Fruit fly (Drosophila melanogaster) whole organism, embryonic: ENCODE measurements around the gene CG13640.

Source experiments
- Atf-2 ChIP-seq: fragments of 200-800 bp; sonication (Bioruptor generic); optimal IDR thresholded peaks from 2 replicates; lab custom pipeline; 2016; ENCODE audit warnings: missing biosample characterization, missing genetic modification characterization
- BtbVII ChIP-seq: fragments of 200-800 bp; sonication (Bioruptor generic); optimal IDR thresholded peaks from 3 replicates; lab custom pipeline; 2017; ENCODE audit warnings: missing biosample characterization, mild to moderate bottlenecking, missing genetic modification characterization
- CG10462 ChIP-seq: fragments of 200-800 bp; sonication (Bioruptor generic); optimal IDR thresholded peaks from 2 replicates; lab custom pipeline; 2016; ENCODE audit warnings: missing biosample characterization, missing genetic modification characterization
- CG11247 ChIP-seq: fragments of 200-800 bp; sonication (Bioruptor generic); IDR thresholded peaks from 2 replicates; pipeline ENCODE4 v1.3.6; 2022; ENCODE audit warnings: missing biosample characterization, missing genetic modification characterization
- CG11695 ChIP-seq: fragments of 200-800 bp; sonication (Bioruptor generic); IDR thresholded peaks from 3 replicates; pipeline ENCODE4 v1.3.6; 2022; ENCODE audit warnings: missing biosample characterization, missing genetic modification characterization
- CG15479 ChIP-seq: fragments of 200-800 bp; sonication (Bioruptor generic); optimal IDR thresholded peaks from 3 replicates; lab custom pipeline; 2019; ENCODE audit warnings: missing biosample characterization, mild to moderate bottlenecking, missing genetic modification characterization, moderate library complexity
- CG16779 ChIP-seq: fragments of 200-800 bp; sonication (Bioruptor generic); IDR thresholded peaks from 2 replicates; pipeline ENCODE4 v1.3.6; 2022; ENCODE audit warnings: missing biosample characterization, missing genetic modification characterization
- CG17359 ChIP-seq: fragments of 200-800 bp; sonication (Bioruptor generic); optimal IDR thresholded peaks from 3 replicates; lab custom pipeline; 2018; ENCODE audit warnings: missing biosample characterization, mild to moderate bottlenecking, missing genetic modification characterization, moderate library complexity
- CG30403 ChIP-seq: fragments of 200-800 bp; sonication (Bioruptor generic); optimal IDR thresholded peaks from 3 replicates; lab custom pipeline; 2016; ENCODE audit warnings: missing biosample characterization, missing genetic modification characterization
- CG32532 ChIP-seq: fragments of 200-800 bp; sonication (Bioruptor generic); IDR thresholded peaks from 2 replicates; pipeline ENCODE4 v1.3.6; 2022; ENCODE audit warnings: missing biosample characterization, missing genetic modification characterization
- CG4854 ChIP-seq: fragments of 200-800 bp; sonication (Bioruptor generic); optimal IDR thresholded peaks from 2 replicates; lab custom pipeline; 2016; ENCODE audit warnings: missing biosample characterization, missing genetic modification characterization, inconsistent platforms
- CG7372 ChIP-seq: fragments of 200-800 bp; sonication (Bioruptor generic); IDR thresholded peaks from 2 replicates; pipeline ENCODE4 v1.3.6; 2022; ENCODE audit warnings: missing biosample characterization, missing genetic modification characterization
- CG7987 ChIP-seq: fragments of 200-800 bp; sonication (Bioruptor generic); optimal IDR thresholded peaks from 2 replicates; lab custom pipeline; 2018; ENCODE audit warnings: missing biosample characterization, mild to moderate bottlenecking, missing genetic modification characterization, moderate library complexity
- CG8281 ChIP-seq: fragments of 200-800 bp; sonication (Bioruptor generic); optimal IDR thresholded peaks from 2 replicates; lab custom pipeline; 2018; ENCODE audit warnings: missing biosample characterization, mild to moderate bottlenecking, missing genetic modification characterization, moderate library complexity
- Camta ChIP-seq: fragments of 200-800 bp; sonication (Bioruptor generic); optimal IDR thresholded peaks from 2 replicates; lab custom pipeline; 2016; ENCODE audit warnings: missing biosample characterization, missing genetic modification characterization
- CkIIα-i1 ChIP-seq: fragments of 200-800 bp; sonication (Bioruptor generic); IDR thresholded peaks from 2 replicates; pipeline ENCODE4 v1.3.6; 2022; ENCODE audit warnings: missing biosample characterization, missing genetic modification characterization
- CrebB ChIP-seq: fragments of 200-800 bp; sonication (Bioruptor generic); optimal IDR thresholded peaks from 3 replicates; lab custom pipeline; 2018; ENCODE audit warnings: missing biosample characterization, mild to moderate bottlenecking, missing genetic modification characterization
- Dp ChIP-seq: fragments of 200-800 bp; sonication (Bioruptor generic); optimal IDR thresholded peaks from 2 replicates; lab custom pipeline; 2018; ENCODE audit warnings: missing biosample characterization, mild to moderate bottlenecking, missing genetic modification characterization, moderate library complexity
- Gug ChIP-seq: fragments of 200-800 bp; sonication (Bioruptor generic); IDR thresholded peaks from 4 replicates; pipeline ENCODE4 v1.3.6; 2022; ENCODE audit warnings: missing biosample characterization, missing genetic modification characterization
- Hand ChIP-seq: fragments of 200-800 bp; sonication (Bioruptor generic); optimal IDR thresholded peaks from 2 replicates; lab custom pipeline; 2017; ENCODE audit warnings: mild to moderate bottlenecking, missing biosample characterization, missing genetic modification reagents, missing genetic modification characterization
- Hmr ChIP-seq: fragments of 200-800 bp; sonication (Bioruptor generic); optimal IDR thresholded peaks from 3 replicates; lab custom pipeline; 2017; ENCODE audit warnings: mild to moderate bottlenecking, missing biosample characterization, missing genetic modification reagents, missing genetic modification characterization
- Hmx ChIP-seq: fragments of 200-800 bp; sonication (Bioruptor generic); optimal IDR thresholded peaks from 2 replicates; lab custom pipeline; 2016; ENCODE audit warnings: missing biosample characterization, missing genetic modification characterization
- Kr ChIP-seq: fragments of 200-800 bp; sonication (Bioruptor generic); optimal IDR thresholded peaks from 2 replicates; lab custom pipeline; 2017; ENCODE audit warnings: missing biosample characterization, mild to moderate bottlenecking, missing genetic modification characterization
- Oaz ChIP-seq: fragments of 200-800 bp; sonication (Bioruptor generic); IDR thresholded peaks from 2 replicates; pipeline ENCODE4 v1.3.6; 2022; ENCODE audit warnings: missing biosample characterization, missing genetic modification characterization
- Oli ChIP-seq: fragments of 200-800 bp; sonication (Bioruptor generic); optimal IDR thresholded peaks from 2 replicates; lab custom pipeline; 2018; ENCODE audit warnings: missing biosample characterization, mild to moderate bottlenecking, missing genetic modification characterization, moderate library complexity
- Optix ChIP-seq: fragments of 200-800 bp; sonication (Bioruptor generic); IDR thresholded peaks from 3 replicates; pipeline ENCODE4 v1.3.6; 2022; ENCODE audit warnings: missing biosample characterization, missing genetic modification characterization
- Sox100B ChIP-seq: fragments of 200-800 bp; sonication (Bioruptor generic); optimal IDR thresholded peaks from 3 replicates; lab custom pipeline; 2018; ENCODE audit warnings: missing biosample characterization, mild to moderate bottlenecking, missing genetic modification characterization
- Trl ChIP-seq, 3 experiments: fragments of >200 bp in 2 of 3; fragments of 200-800 bp in 1 of 3; sonication (Bioruptor generic) in 1 of 3; optimal IDR thresholded peaks; 2 replicates in 1 of 3; 3 replicates in 2 of 3; lab custom pipeline; 2016 to 2017; ENCODE audit warnings: missing biosample characterization in 1 of 3, missing genetic modification characterization in 1 of 3
- bbx ChIP-seq: fragments of 200-800 bp; sonication (Bioruptor generic); IDR thresholded peaks from 2 replicates; pipeline ENCODE4 v1.3.6; 2022; ENCODE audit warnings: missing biosample characterization, missing genetic modification characterization; ENCODE audit not compliant: partially characterized antibody
- bigmax ChIP-seq: fragments of 200-800 bp; sonication (Bioruptor generic); optimal IDR thresholded peaks from 2 replicates; lab custom pipeline; 2018; ENCODE audit warnings: missing biosample characterization, mild to moderate bottlenecking, missing genetic modification characterization
- br ChIP-seq: fragments of >200 bp; optimal IDR thresholded peaks from 2 replicates; lab custom pipeline; 2017
- chinmo ChIP-seq: fragments of 200-800 bp; sonication (Bioruptor generic); IDR thresholded peaks from 4 replicates; pipeline ENCODE4 v1.3.6; 2022; ENCODE audit warnings: missing biosample characterization, missing genetic modification characterization; ENCODE audit not compliant: partially characterized antibody
- dysf ChIP-seq: fragments of 200-800 bp; sonication (Bioruptor generic); IDR thresholded peaks from 3 replicates; pipeline ENCODE4 v1.3.6; 2022; ENCODE audit warnings: missing biosample characterization, missing genetic modification characterization
- emc ChIP-seq: fragments of 200-800 bp; sonication (Bioruptor generic); optimal IDR thresholded peaks from 2 replicates; lab custom pipeline; 2016; ENCODE audit warnings: missing biosample characterization, missing genetic modification characterization
- eyg ChIP-seq: fragments of 200-800 bp; sonication (Bioruptor generic); optimal IDR thresholded peaks from 3 replicates; lab custom pipeline; 2016; ENCODE audit warnings: missing biosample characterization, missing genetic modification characterization
- gcm ChIP-seq: fragments of 200-800 bp; sonication (Bioruptor generic); optimal IDR thresholded peaks from 2 replicates; lab custom pipeline; 2019; ENCODE audit warnings: missing biosample characterization, mild to moderate bottlenecking, missing genetic modification characterization, moderate library complexity
- h ChIP-seq: fragments of >200 bp; optimal IDR thresholded peaks from 2 replicates; lab custom pipeline; 2017
- ham ChIP-seq: fragments of 200-800 bp; sonication (Bioruptor generic); IDR thresholded peaks from 2 replicates; pipeline ENCODE4 v1.3.6; 2022; ENCODE audit warnings: missing biosample characterization, missing genetic modification characterization
- her ChIP-seq: fragments of 200-800 bp; sonication (Bioruptor generic); optimal IDR thresholded peaks from 2 replicates; lab custom pipeline; 2016; ENCODE audit warnings: missing biosample characterization, missing genetic modification characterization
- kah ChIP-seq: fragments of 200-800 bp; sonication (Bioruptor generic); optimal IDR thresholded peaks from 2 replicates; lab custom pipeline; 2018; ENCODE audit warnings: missing biosample characterization, mild to moderate bottlenecking, missing genetic modification characterization
- kni ChIP-seq: fragments of 200-800 bp; sonication (Bioruptor generic); optimal IDR thresholded peaks from 3 replicates; lab custom pipeline; 2017; ENCODE audit warnings: mild to moderate bottlenecking, missing biosample characterization, missing genetic modification reagents, missing genetic modification characterization
- onecut ChIP-seq: fragments of 200-800 bp; sonication (Bioruptor generic); IDR thresholded peaks from 2 replicates; pipeline ENCODE4 v1.3.6; 2022; ENCODE audit warnings: missing biosample characterization, missing genetic modification characterization
- rib ChIP-seq: fragments of 200-800 bp; sonication (Bioruptor generic); IDR thresholded peaks from 2 replicates; pipeline ENCODE4 v1.3.6; 2022; ENCODE audit warnings: missing biosample characterization, missing genetic modification characterization
- sc ChIP-seq, 3 experiments: fragments of >200 bp in 2 of 3; fragments of 200-800 bp in 1 of 3; sonication (Bioruptor generic) in 1 of 3; optimal IDR thresholded peaks; 2 replicates in 2 of 3; 3 replicates in 1 of 3; lab custom pipeline; 2017; ENCODE audit warnings: mild to moderate bottlenecking in 1 of 3, missing biosample characterization in 1 of 3, missing genetic modification characterization in 1 of 3, missing genetic modification reagents in 1 of 3
- sna ChIP-seq: fragments of 200-800 bp; sonication (Bioruptor generic); IDR thresholded peaks from 2 replicates; pipeline ENCODE4 v1.3.6; 2022; ENCODE audit warnings: missing biosample characterization, missing genetic modification characterization; ENCODE audit not compliant: partially characterized antibody
- tap ChIP-seq: fragments of 200-800 bp; optimal IDR thresholded peaks from 3 replicates; lab custom pipeline; 2019; ENCODE audit warnings: missing biosample characterization, mild to moderate bottlenecking, missing genetic modification characterization, moderate library complexity
- tgo ChIP-seq: fragments of 200-800 bp; sonication (Bioruptor generic); IDR thresholded peaks from 3 replicates; pipeline ENCODE4 v1.3.6; 2022; ENCODE audit warnings: missing biosample characterization, missing genetic modification characterization
- tio ChIP-seq: fragments of 200-800 bp; sonication (Bioruptor generic); optimal IDR thresholded peaks from 2 replicates; lab custom pipeline; 2017; ENCODE audit warnings: missing biosample characterization, missing genetic modification characterization, inconsistent platforms
- toy ChIP-seq: fragments of 200-800 bp; sonication (Bioruptor generic); IDR thresholded peaks from 2 replicates; pipeline ENCODE4 v1.3.6; 2022; ENCODE audit warnings: missing biosample characterization, missing genetic modification characterization
- unc-4 ChIP-seq: fragments of 200-800 bp; sonication (Bioruptor generic); IDR thresholded peaks from 2 replicates; pipeline ENCODE4 v1.3.6; 2022; ENCODE audit warnings: missing biosample characterization, missing genetic modification characterization; ENCODE audit not compliant: partially characterized antibody
- zfh1 ChIP-seq: fragments of 200-800 bp; sonication (Bioruptor generic); IDR thresholded peaks from 3 replicates; pipeline ENCODE4 v1.3.6; 2022; ENCODE audit warnings: missing biosample characterization, missing genetic modification characterization

Gene CG13640

DNA sequence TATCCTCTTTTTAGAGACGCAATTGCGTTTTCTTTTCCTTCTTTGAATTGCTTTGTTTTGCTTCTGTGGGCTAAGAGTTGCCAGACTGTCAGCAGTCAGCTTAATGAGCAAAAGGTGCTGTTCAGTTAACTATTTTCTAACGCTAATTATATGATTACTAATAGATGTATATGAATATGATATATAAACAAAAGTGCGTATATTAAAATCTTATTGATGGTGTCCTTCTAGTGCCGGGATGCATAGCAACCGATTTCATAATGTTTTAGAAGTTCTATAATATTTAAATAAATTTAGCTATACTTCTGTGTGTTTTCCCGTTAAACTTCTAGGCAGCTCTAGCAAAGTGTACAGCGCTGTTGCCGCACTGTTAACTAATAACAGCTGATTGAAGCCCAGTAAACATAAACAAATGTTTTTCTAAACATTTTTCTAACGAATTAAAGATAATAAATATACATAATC is 32.0 kb downstream of the CG13640 start, which contains the start of the genes Kaz and CG43273 (continued):
- no peak for TF ChIP-seq Trl (optimal IDR thresholded peaks at IDR 0.05; lab: Kevin White, UChicago)
- TF ChIP-seq Trl (GFP tag; optimal IDR thresholded peaks at IDR 0.05; lab: Kevin White, UChicago), result no peak
- no peak for TF ChIP-seq tio
- no peak for TF ChIP-seq bbx (GFP tag; lab: Robert Waterston, UW)
- TF ChIP-seq ham, result no peak
- no peak for TF ChIP-seq onecut (GFP tag; lab: Robert Waterston, UW)
- TF ChIP-seq eyg (GFP tag; lab: Kevin White, UChicago), result no peak
- peak; percentile 42 for TF ChIP-seq Hmr
- TF ChIP-seq CG15479 (GFP tag; lab: Kevin White, UChicago), result no peak
- TF ChIP-seq sna (GFP tag; lab: Robert Waterston, UW), result 0 out of 2 replicates have a peak, but pooled peaks have one; percentile 11
- TF ChIP-seq toy (GFP tag; lab: Robert Waterston, UW), result no peak
- no peak for TF ChIP-seq bigmax (GFP tag; lab: Kevin White, UChicago)
- no peak for TF ChIP-seq br (lab: Kevin White, UChicago)
- no peak for TF ChIP-seq Optix
- no peak for TF ChIP-seq sc (optimal IDR thresholded peaks at IDR 0.05; lab: Kevin White, UChicago)
- no peak for TF ChIP-seq sc (GFP tag; optimal IDR thresholded peaks at IDR 0.05; lab: Kevin White, UChicago)
- no peak for TF ChIP-seq Hmx (GFP tag; lab: Kevin White, UChicago)
- TF ChIP-seq Sox100B (GFP tag; lab: Kevin White, UChicago), result no peak
- TF ChIP-seq CrebB (tag; lab: Kevin White, UChicago), result no peak
- TF ChIP-seq CG11247 (GFP tag; lab: Robert Waterston, UW), result no peak
- TF ChIP-seq BtbVII (GFP tag; lab: Kevin White, UChicago), result no peak
- TF ChIP-seq CG7987 (GFP tag; lab: Kevin White, UChicago), result no peak
- no peak for TF ChIP-seq tap (tag; lab: Kevin White, UChicago)
- no peak for TF ChIP-seq kah (GFP tag; lab: Kevin White, UChicago)
- no peak for TF ChIP-seq chinmo
- peak; percentile 56; the same call in 1 of the 3 replicates for TF ChIP-seq dysf
- TF ChIP-seq CG17359 (tag; lab: Kevin White, UChicago), result peak; percentile 46
- peak; percentile 44 for TF ChIP-seq CG10462 (GFP tag; lab: Kevin White, UChicago)
- peak; percentile 69 for TF ChIP-seq CG7372
- no peak for TF ChIP-seq CG11695 (GFP tag; lab: Robert Waterston, UW)
- TF ChIP-seq Oaz, result no peak
- no peak for TF ChIP-seq h (lab: Kevin White, UChicago)
- TF ChIP-seq gcm (GFP tag; lab: Kevin White, UChicago), result no peak
- no peak for TF ChIP-seq Hand (GFP tag; lab: Kevin White, UChicago)
- TF ChIP-seq Atf-2 (GFP tag; lab: Kevin White, UChicago), result no peak
- no peak for TF ChIP-seq CG4854
- no peak for TF ChIP-seq unc-4 (GFP tag; lab: Robert Waterston, UW)
- TF ChIP-seq her (GFP tag; lab: Kevin White, UChicago), result no peak
- peak; percentile 77 for TF ChIP-seq CG30403
- TF ChIP-seq CG8281 (tag; lab: Kevin White, UChicago), result no peak
- TF ChIP-seq Gug (GFP tag; lab: Robert Waterston, UW), result no peak; the same call in 3 of the 4 replicates
- peak; percentile 34; the same call in 1 of the 3 replicates for TF ChIP-seq zfh1 (GFP tag; lab: Robert Waterston, UW)
- TF ChIP-seq Dp (GFP tag; lab: Kevin White, UChicago), result peak; percentile 1
- TF ChIP-seq tgo (GFP tag; lab: Robert Waterston, UW), result peak; percentile 26; the same call in 1 of the 3 replicates
- peak; percentile 44 for TF ChIP-seq Oli
- TF ChIP-seq kni, result no peak
- TF ChIP-seq Kr (GFP tag; lab: Kevin White, UChicago), result no peak
- no peak for TF ChIP-seq emc (GFP tag; lab: Kevin White, UChicago)
- no peak for TF ChIP-seq CG16779 (GFP tag; lab: Robert Waterston, UW)
- no peak for TF ChIP-seq CkIIα-i1 (GFP tag; lab: Robert Waterston, UW)
- TF ChIP-seq rib (GFP tag; lab: Robert Waterston, UW), result no peak
- TF ChIP-seq CG32532 (GFP tag; lab: Robert Waterston, UW), result peak; percentile 64
- no peak for TF ChIP-seq Camta (GFP tag; lab: Kevin White, UChicago)
